Worm (Caenorhabditis elegans): ENCODE measurements around the gene srj-50.

- TF ChIP-seq elt-1 (tag; optimal IDR thresholded peaks at IDR 0.05; ENCODE audit: borderline replicate concordance, insufficient read depth) (no peak), snpc-4 (tag; optimal IDR thresholded peaks at IDR 0.05) (no peak)
Measured at ce11 chrV:2803258-2803657, 29.5 kb upstream of the srj-50 start.

All from whole organism, mixed stage, embryonic.